Worm (Caenorhabditis elegans) whole organism, L2 larva: Measurements from ENCODE around the gene C37C3.1.

Experiments
- ZK546.5 ChIP-seq: sonication (generic microtip); optimal IDR thresholded peaks from 2 replicates; lab custom pipeline; 2017; ENCODE audit warnings: missing biosample characterization, missing genetic modification characterization
- ama-1 ChIP-seq: fragments of 150-350 bp; optimal IDR thresholded peaks from 2 replicates; lab custom pipeline; 2018; ENCODE audit warnings: inconsistent platforms
- elt-3 ChIP-seq: sonication (generic microtip); optimal IDR thresholded peaks from 2 replicates; lab custom pipeline; 2017; ENCODE audit warnings: missing biosample characterization, missing genetic modification characterization
- lin-13 ChIP-seq: fragments of 150-350 bp; optimal IDR thresholded peaks from 2 replicates; lab custom pipeline; 2014; ENCODE audit warnings: missing biosample characterization, missing genetic modification reagents, missing genetic modification characterization
- lin-39 ChIP-seq: fragments of 150-350 bp; optimal IDR thresholded peaks from 2 replicates; lab custom pipeline; 2014; ENCODE audit warnings: missing biosample characterization, missing genetic modification reagents, missing genetic modification characterization
- nhr-11 ChIP-seq: fragments of 150-350 bp; optimal IDR thresholded peaks from 2 replicates; lab custom pipeline; 2014; ENCODE audit warnings: missing biosample characterization, missing genetic modification characterization
- nhr-237 ChIP-seq: fragments of 150-350 bp; optimal IDR thresholded peaks from 2 replicates; lab custom pipeline; 2014; ENCODE audit warnings: missing biosample characterization, missing genetic modification characterization
- snpc-4 ChIP-seq: fragments of 150-350 bp; optimal IDR thresholded peaks from 2 replicates; lab custom pipeline; 2014; ENCODE audit warnings: missing biosample characterization, missing genetic modification characterization
- unc-39 ChIP-seq: fragments of 150-350 bp; optimal IDR thresholded peaks from 2 replicates; lab custom pipeline; 2014; ENCODE audit warnings: missing biosample characterization, missing genetic modification characterization
- unc-55 ChIP-seq: fragments of 150-350 bp; sonication (generic microtip); optimal IDR thresholded peaks from 3 replicates; lab custom pipeline; 2014; ENCODE audit warnings: missing biosample characterization, missing genetic modification reagents, missing genetic modification characterization
- unc-62 ChIP-seq: fragments of 150-350 bp; optimal IDR thresholded peaks from 2 replicates; lab custom pipeline; 2014; ENCODE audit warnings: missing biosample characterization, missing genetic modification reagents, missing genetic modification characterization
- ztf-11 ChIP-seq: sonication (generic microtip); optimal IDR thresholded peaks from 2 replicates; lab custom pipeline; 2017; ENCODE audit warnings: missing biosample characterization, missing genetic modification characterization

DNA sequence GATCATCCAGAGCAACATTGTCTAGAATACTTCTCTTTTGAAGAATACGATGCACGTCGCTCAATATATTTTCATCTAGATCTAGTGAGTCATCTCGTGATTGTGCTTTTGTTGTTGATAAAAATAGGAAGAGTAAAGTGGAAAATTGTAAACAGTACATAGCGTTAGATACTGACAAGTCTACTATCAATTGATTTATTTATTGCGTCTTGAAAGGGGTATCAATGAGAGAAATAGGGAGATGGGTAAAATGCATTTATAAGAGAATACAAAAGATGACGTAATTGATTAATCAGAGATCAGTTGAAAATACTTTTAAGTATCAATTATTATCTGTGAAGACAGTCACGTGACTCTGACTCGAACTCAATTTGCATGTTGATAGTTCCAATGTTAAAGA is 20.9 kb upstream of the C37C3.1 start, which contains the start of gene txt-5:
- TF ChIP-seq lin-13 (GFP tag; lab: Kevin White, UChicago) (no peak), elt-3 (tag; lab: Kevin White, UChicago) (no peak), snpc-4 (tag; lab: Kevin White, UChicago) (no peak), ztf-11 (tag; lab: Kevin White, UChicago) (no peak), unc-55 (GFP tag; lab: Kevin White, UChicago) (no peak), ama-1 (lab: Kevin White, UChicago) (peak; percentile 26), lin-39 (tag; lab: Kevin White, UChicago) (no peak), unc-39 (tag; lab: Kevin White, UChicago) (no peak), unc-62 (GFP tag; lab: Kevin White, UChicago) (no peak), nhr-237 (tag; lab: Kevin White, UChicago) (no peak), nhr-11 (tag; lab: Kevin White, UChicago) (no peak), ZK546.5 (tag; lab: Kevin White, UChicago) (no peak)
